Fruit fly (Drosophila melanogaster) whole organism, embryonic: ENCODE measurements around the gene CG31817.

Experiments used
- Aef1 ChIP-seq: fragments of 200-800 bp; sonication (Bioruptor generic); IDR thresholded peaks from 3 replicates; pipeline ENCODE4 v1.3.6; 2022; ENCODE audit warnings: missing biosample characterization, missing genetic modification characterization
- Asciz ChIP-seq: fragments of 200-800 bp; sonication (Bioruptor generic); optimal IDR thresholded peaks from 2 replicates; lab custom pipeline; 2017; ENCODE audit warnings: missing biosample characterization, mild to moderate bottlenecking, missing genetic modification characterization, missing genetic modification reagents
- Atf-2 ChIP-seq: fragments of 200-800 bp; sonication (Bioruptor generic); optimal IDR thresholded peaks from 2 replicates; lab custom pipeline; 2016; ENCODE audit warnings: missing biosample characterization, missing genetic modification characterization
- Atf3 ChIP-seq: fragments of 200-800 bp; sonication (Bioruptor generic); optimal IDR thresholded peaks from 3 replicates; lab custom pipeline; 2016; ENCODE audit warnings: missing biosample characterization, missing genetic modification characterization
- Blimp-1 ChIP-seq: fragments of 200-800 bp; sonication (Bioruptor generic); optimal IDR thresholded peaks from 3 replicates; lab custom pipeline; 2018; ENCODE audit warnings: missing biosample characterization, missing genetic modification characterization, mild to moderate bottlenecking, moderate library complexity, missing genetic modification reagents
- CG10565 ChIP-seq: fragments of 200-800 bp; sonication (Bioruptor generic); optimal IDR thresholded peaks from 3 replicates; lab custom pipeline; 2016; ENCODE audit warnings: missing biosample characterization, mild to moderate bottlenecking, missing genetic modification characterization
- CG10979 ChIP-seq: fragments of 200-800 bp; sonication (Bioruptor generic); optimal IDR thresholded peaks from 2 replicates; lab custom pipeline; 2018; ENCODE audit warnings: missing biosample characterization, mild to moderate bottlenecking, missing genetic modification characterization, moderate library complexity
- CG11093 ChIP-seq: fragments of 200-800 bp; sonication (Bioruptor generic); IDR thresholded peaks from 3 replicates; pipeline ENCODE4 v1.3.6; 2022; ENCODE audit warnings: missing biosample characterization, missing genetic modification characterization
- CG11695 ChIP-seq: fragments of 200-800 bp; sonication (Bioruptor generic); IDR thresholded peaks from 3 replicates; pipeline ENCODE4 v1.3.6; 2022; ENCODE audit warnings: missing biosample characterization, missing genetic modification characterization
- CG11723 ChIP-seq: fragments of 200-800 bp; sonication (Bioruptor generic); optimal IDR thresholded peaks from 2 replicates; lab custom pipeline; 2017; ENCODE audit warnings: missing biosample characterization, mild to moderate bottlenecking, missing genetic modification characterization
- CG12155 ChIP-seq: fragments of 200-800 bp; sonication (Bioruptor generic); optimal IDR thresholded peaks from 3 replicates; lab custom pipeline; 2016; ENCODE audit warnings: missing biosample characterization, missing genetic modification characterization
- CG13624 ChIP-seq: fragments of 200-800 bp; sonication (Bioruptor generic); optimal IDR thresholded peaks from 2 replicates; lab custom pipeline; 2016; ENCODE audit warnings: missing biosample characterization, missing genetic modification characterization
- CG14441 ChIP-seq: fragments of 200-800 bp; sonication (Bioruptor generic); IDR thresholded peaks from 2 replicates; pipeline ENCODE4 v1.3.6; 2022; ENCODE audit warnings: missing biosample characterization, missing genetic modification characterization
- CG17361 ChIP-seq: fragments of 200-800 bp; sonication (Bioruptor generic); IDR thresholded peaks from 3 replicates; pipeline ENCODE4 v1.3.6; 2022; ENCODE audit warnings: missing biosample characterization, missing genetic modification characterization
- CG31365 ChIP-seq: fragments of 200-800 bp; sonication (Bioruptor generic); optimal IDR thresholded peaks from 2 replicates; lab custom pipeline; 2018; ENCODE audit warnings: missing biosample characterization, mild to moderate bottlenecking, missing genetic modification characterization
- CG33213 ChIP-seq: fragments of 200-800 bp; sonication (Bioruptor generic); optimal IDR thresholded peaks from 3 replicates; lab custom pipeline; 2016; ENCODE audit warnings: missing biosample characterization, missing genetic modification characterization
- CG4730 ChIP-seq: fragments of 200-800 bp; sonication (Bioruptor generic); IDR thresholded peaks from 2 replicates; pipeline ENCODE4 v1.3.6; 2022; ENCODE audit warnings: missing biosample characterization, missing genetic modification characterization
- CG6689 ChIP-seq: fragments of 200-800 bp; sonication (Bioruptor generic); IDR thresholded peaks from 2 replicates; pipeline ENCODE4 v1.3.6; 2022; ENCODE audit warnings: missing biosample characterization, missing genetic modification characterization
- CG9932 ChIP-seq: fragments of 200-800 bp; sonication (Bioruptor generic); IDR thresholded peaks from 2 replicates; pipeline ENCODE4 v1.3.6; 2022; ENCODE audit warnings: missing biosample characterization, missing genetic modification characterization
- CrebB ChIP-seq: fragments of 200-800 bp; sonication (Bioruptor generic); optimal IDR thresholded peaks from 3 replicates; lab custom pipeline; 2018; ENCODE audit warnings: missing biosample characterization, mild to moderate bottlenecking, missing genetic modification characterization
- ERR ChIP-seq: fragments of 200-800 bp; sonication (Bioruptor generic); optimal IDR thresholded peaks from 2 replicates; lab custom pipeline; 2016; ENCODE audit warnings: missing biosample characterization, missing genetic modification characterization
- GATAe ChIP-seq: fragments of 200-800 bp; sonication (Bioruptor generic); conservative IDR thresholded peaks from 2 replicates; pipeline ENCODE4 v1.3.6; 2022; ENCODE audit warnings: missing biosample characterization, missing genetic modification characterization
- Hr3 ChIP-seq: fragments of 200-800 bp; sonication (Bioruptor generic); optimal IDR thresholded peaks from 3 replicates; lab custom pipeline; 2016; ENCODE audit warnings: missing biosample characterization, missing genetic modification characterization
- Hsf ChIP-seq: fragments of 200-800 bp; sonication (Bioruptor generic); optimal IDR thresholded peaks from 3 replicates; lab custom pipeline; 2016; ENCODE audit warnings: missing biosample characterization, missing genetic modification characterization
- Mad ChIP-seq: fragments of 200-800 bp; sonication (Bioruptor generic); optimal IDR thresholded peaks from 2 replicates; lab custom pipeline; 2016; ENCODE audit warnings: missing biosample characterization, missing genetic modification characterization
- NFAT ChIP-seq: fragments of 200-800 bp; sonication (Bioruptor generic); IDR thresholded peaks from 2 replicates; pipeline ENCODE4 v1.3.6; 2022; ENCODE audit warnings: missing biosample characterization, missing genetic modification characterization
- Nf-YB ChIP-seq: fragments of 200-800 bp; sonication (Bioruptor generic); optimal IDR thresholded peaks from 3 replicates; lab custom pipeline; 2019; ENCODE audit warnings: missing biosample characterization, mild to moderate bottlenecking, missing genetic modification characterization, moderate library complexity
- Ravus ChIP-seq: fragments of 200-800 bp; sonication (Bioruptor generic); IDR thresholded peaks from 2 replicates; pipeline ENCODE4 v1.3.6; 2022; ENCODE audit warnings: missing biosample characterization, missing genetic modification characterization
- Sox100B ChIP-seq: fragments of 200-800 bp; sonication (Bioruptor generic); optimal IDR thresholded peaks from 3 replicates; lab custom pipeline; 2018; ENCODE audit warnings: missing biosample characterization, mild to moderate bottlenecking, missing genetic modification characterization
- Tbp ChIP-seq: fragments of >200 bp; optimal IDR thresholded peaks from 2 replicates; lab custom pipeline; 2018; ENCODE audit warnings: missing biosample characterization, missing genetic modification characterization
- al ChIP-seq: fragments of 200-800 bp; sonication (Bioruptor generic); IDR thresholded peaks from 2 replicates; pipeline ENCODE4 v1.3.6; 2022; ENCODE audit warnings: missing biosample characterization, missing genetic modification characterization
- ap ChIP-seq: fragments of 200-800 bp; sonication (Bioruptor generic); IDR thresholded peaks from 2 replicates; pipeline ENCODE4 v1.3.6; 2022; ENCODE audit warnings: missing biosample characterization, missing genetic modification characterization
- ato ChIP-seq: fragments of 200-800 bp; sonication (Bioruptor generic); IDR thresholded peaks from 2 replicates; pipeline ENCODE4 v1.3.6; 2022; ENCODE audit warnings: missing biosample characterization, missing genetic modification characterization; ENCODE audit not compliant: partially characterized antibody
- bigmax ChIP-seq: fragments of 200-800 bp; sonication (Bioruptor generic); optimal IDR thresholded peaks from 2 replicates; lab custom pipeline; 2018; ENCODE audit warnings: missing biosample characterization, mild to moderate bottlenecking, missing genetic modification characterization
- br ChIP-seq: fragments of >200 bp; optimal IDR thresholded peaks from 2 replicates; lab custom pipeline; 2017
- cato ChIP-seq: fragments of 200-800 bp; sonication (Bioruptor generic); optimal IDR thresholded peaks from 2 replicates; lab custom pipeline; 2016; ENCODE audit warnings: missing biosample characterization, missing genetic modification characterization, borderline replicate concordance
- chn ChIP-seq: fragments of 200-800 bp; sonication (Bioruptor generic); optimal IDR thresholded peaks from 2 replicates; lab custom pipeline; 2016; ENCODE audit warnings: missing biosample characterization, missing genetic modification characterization
- dan ChIP-seq: fragments of 200-800 bp; sonication (Bioruptor generic); IDR thresholded peaks from 2 replicates; pipeline ENCODE4 v1.3.6; 2022; ENCODE audit warnings: missing biosample characterization, missing genetic modification characterization
- dati ChIP-seq: fragments of 200-800 bp; sonication (Bioruptor generic); IDR thresholded peaks from 2 replicates; pipeline ENCODE4 v1.3.6; 2022; ENCODE audit warnings: missing biosample characterization, missing genetic modification characterization
- en ChIP-seq: fragments of 200-800 bp; sonication (Bioruptor generic); optimal IDR thresholded peaks from 2 replicates; lab custom pipeline; 2016; ENCODE audit warnings: missing biosample characterization, missing genetic modification characterization
- fd64A ChIP-seq: fragments of 200-800 bp; sonication (Bioruptor generic); optimal IDR thresholded peaks from 3 replicates; lab custom pipeline; 2018; ENCODE audit warnings: missing biosample characterization, mild to moderate bottlenecking, missing genetic modification characterization
- fd96Cb ChIP-seq: fragments of 200-800 bp; sonication (Bioruptor generic); optimal IDR thresholded peaks from 2 replicates; lab custom pipeline; 2018; ENCODE audit warnings: missing biosample characterization, mild to moderate bottlenecking, missing genetic modification characterization, moderate library complexity
- hkb ChIP-seq, 2 experiments: fragments of 200-800 bp in 1 of 2; fragments of >200 bp in 1 of 2; sonication (Bioruptor generic) in 1 of 2; IDR thresholded peaks in 1 of 2; optimal IDR thresholded peaks in 1 of 2; 2 replicates each; pipeline versions ENCODE4 v1.3.6 to Lab custom; 2017 to 2022; ENCODE audit warnings: missing biosample characterization in 1 of 2, missing genetic modification characterization in 1 of 2
- lmd ChIP-seq: fragments of 200-800 bp; sonication (Bioruptor generic); IDR thresholded peaks from 2 replicates; pipeline ENCODE4 v1.3.6; 2022; ENCODE audit warnings: missing biosample characterization, missing genetic modification characterization
- mam ChIP-seq: fragments of 200-800 bp; sonication (Bioruptor generic); optimal IDR thresholded peaks from 3 replicates; lab custom pipeline; 2016; ENCODE audit warnings: missing biosample characterization, missing genetic modification characterization
- ro ChIP-seq: fragments of 200-800 bp; sonication (Bioruptor generic); IDR thresholded peaks from 2 replicates; pipeline ENCODE4 v1.3.6; 2022; ENCODE audit warnings: missing biosample characterization, missing genetic modification characterization
- run ChIP-seq: fragments of 200-800 bp; sonication (Bioruptor generic); optimal IDR thresholded peaks from 3 replicates; lab custom pipeline; 2018; ENCODE audit warnings: missing biosample characterization, mild to moderate bottlenecking, missing genetic modification characterization
- scrt ChIP-seq: fragments of 200-800 bp; sonication (Bioruptor generic); optimal IDR thresholded peaks from 2 replicates; lab custom pipeline; 2018; ENCODE audit warnings: missing biosample characterization, mild to moderate bottlenecking, missing genetic modification characterization, moderate library complexity
- sisA ChIP-seq: fragments of 200-800 bp; sonication (Bioruptor generic); IDR thresholded peaks from 2 replicates; pipeline ENCODE4 v1.3.6; 2022; ENCODE audit warnings: missing biosample characterization, missing genetic modification characterization
- vnd ChIP-seq: fragments of 200-800 bp; sonication (Bioruptor generic); IDR thresholded peaks from 3 replicates; pipeline ENCODE4 v1.3.6; 2022; ENCODE audit warnings: missing biosample characterization, missing genetic modification characterization; ENCODE audit not compliant: partially characterized antibody

The CG31817 gene

dm6 chr2L:16307026-16307703 is 30.5 kb downstream of the CG31817 start, which contains the start of the genes CG5861 and Syx5 (continued):
- TF ChIP-seq CG10979 (tag; lab: Kevin White, UChicago), result peak; percentile 59
- TF ChIP-seq Blimp-1 (GFP tag; lab: Kevin White, UChicago), result no peak
- peak; percentile 25 for TF ChIP-seq CG11723 (GFP tag; lab: Kevin White, UChicago)
- TF ChIP-seq ato (GFP tag; lab: Robert Waterston, UW), result peak; percentile 78; the same call in 1 of the 2 replicates
- peak; percentile 46 for TF ChIP-seq sisA (GFP tag; lab: Robert Waterston, UW)
- no peak for TF ChIP-seq CG10565 (GFP tag; lab: Kevin White, UChicago)
- peak; percentile 54; the same call in 1 of the 2 replicates for TF ChIP-seq CG4730
- TF ChIP-seq cato (GFP tag; lab: Kevin White, UChicago), result no peak
- no peak for TF ChIP-seq mam
- peak; percentile 14 for TF ChIP-seq Asciz (GFP tag; lab: Kevin White, UChicago)
- no peak for TF ChIP-seq Tbp (GFP tag; lab: Kevin White, UChicago)
- peak; percentile 57; the same call in 2 of the 3 replicates for TF ChIP-seq CG17361 (GFP tag; lab: Robert Waterston, UW)
- TF ChIP-seq NFAT (GFP tag; lab: Robert Waterston, UW), result peak; percentile 55
- TF ChIP-seq al (GFP tag; lab: Robert Waterston, UW), result peak; percentile 60
- TF ChIP-seq CG33213, result no peak
- TF ChIP-seq ro, result no peak
- peak; percentile 65 for TF ChIP-seq Hr3 (GFP tag; lab: Kevin White, UChicago)
- peak; percentile 93 for TF ChIP-seq vnd (GFP tag; lab: Robert Waterston, UW)
- no peak for TF ChIP-seq dan (GFP tag; lab: Robert Waterston, UW)
- TF ChIP-seq Hsf (GFP tag; lab: Kevin White, UChicago), result peak; percentile 30
- peak; percentile 50 for TF ChIP-seq CrebB
- TF ChIP-seq fd96Cb (tag; lab: Kevin White, UChicago), result peak; percentile 26
- TF ChIP-seq dati (GFP tag; lab: Robert Waterston, UW), result no peak
- TF ChIP-seq Aef1, result peak; percentile 37; the same call in 1 of the 3 replicates
- TF ChIP-seq hkb (optimal IDR thresholded peaks at IDR 0.05; lab: Kevin White, UChicago), result no peak
- TF ChIP-seq hkb (GFP tag; IDR thresholded peaks at IDR 0.05; lab: Robert Waterston, UW), result peak; percentile 66
- TF ChIP-seq GATAe (GFP tag; lab: Robert Waterston, UW), result 0 out of 2 replicates have a peak, but pooled peaks have one; percentile 30
- peak; percentile 5 for TF ChIP-seq Nf-YB (GFP tag; lab: Kevin White, UChicago)
- no peak for TF ChIP-seq chn (GFP tag; lab: Kevin White, UChicago)
- TF ChIP-seq Mad (GFP tag; lab: Kevin White, UChicago), result peak; percentile 5
- no peak for TF ChIP-seq fd64A (GFP tag; lab: Kevin White, UChicago)
- TF ChIP-seq CG14441 (GFP tag; lab: Robert Waterston, UW), result peak; percentile 58; the same call in 1 of the 2 replicates
- TF ChIP-seq CG13624 (GFP tag; lab: Kevin White, UChicago), result no peak
- TF ChIP-seq ap (GFP tag; lab: Robert Waterston, UW), result no peak
- TF ChIP-seq CG11093 (GFP tag; lab: Robert Waterston, UW), result no peak
- no peak for TF ChIP-seq Ravus (GFP tag; lab: Robert Waterston, UW)
- peak; percentile 52; the same call in 1 of the 2 replicates for TF ChIP-seq lmd (GFP tag; lab: Robert Waterston, UW)
- TF ChIP-seq CG12155, result peak; percentile 24
- TF ChIP-seq CG9932 (GFP tag; lab: Robert Waterston, UW), result peak; percentile 88
- TF ChIP-seq bigmax, result no peak
- TF ChIP-seq ERR (GFP tag; lab: Kevin White, UChicago), result no peak
- TF ChIP-seq Atf-2 (GFP tag; lab: Kevin White, UChicago), result no peak
- TF ChIP-seq run (tag; lab: Kevin White, UChicago), result no peak
- TF ChIP-seq Sox100B (GFP tag; lab: Kevin White, UChicago), result peak; percentile 53
- peak; percentile 62 for TF ChIP-seq scrt (GFP tag; lab: Kevin White, UChicago)
- no peak for TF ChIP-seq CG31365 (tag; lab: Kevin White, UChicago)
- TF ChIP-seq Atf3 (GFP tag; lab: Kevin White, UChicago), result no peak
- no peak for TF ChIP-seq en (GFP tag; lab: Kevin White, UChicago)
- TF ChIP-seq CG11695 (GFP tag; lab: Robert Waterston, UW), result peak; percentile 21; the same call in 1 of the 3 replicates
- no peak for TF ChIP-seq br (lab: Kevin White, UChicago)
- peak; percentile 29; the same call in 1 of the 2 replicates for TF ChIP-seq CG6689 (GFP tag; lab: Robert Waterston, UW)
